Fruit fly (Drosophila melanogaster) whole organism, embryonic: ENCODE measurements around the gene MTPAP.

Experiments
- Antp ChIP-seq: fragments of 200-800 bp; sonication (Bioruptor generic); optimal IDR thresholded peaks from 3 replicates; lab custom pipeline; 2016; ENCODE audit warnings: missing biosample characterization, missing genetic modification characterization
- CG11696 ChIP-seq: fragments of 200-800 bp; sonication (Bioruptor generic); IDR thresholded peaks from 2 replicates; pipeline ENCODE4 v1.3.6; 2022; ENCODE audit warnings: missing biosample characterization, missing genetic modification characterization
- CG12299 ChIP-seq: fragments of 200-800 bp; sonication (Bioruptor generic); optimal IDR thresholded peaks from 2 replicates; lab custom pipeline; 2018; ENCODE audit warnings: missing biosample characterization, mild to moderate bottlenecking, missing genetic modification characterization
- Camta ChIP-seq: fragments of 200-800 bp; sonication (Bioruptor generic); optimal IDR thresholded peaks from 2 replicates; lab custom pipeline; 2016; ENCODE audit warnings: missing biosample characterization, missing genetic modification characterization
- Elba2 ChIP-seq: fragments of 200-800 bp; sonication (Bioruptor generic); optimal IDR thresholded peaks from 3 replicates; lab custom pipeline; 2016; ENCODE audit warnings: missing biosample characterization, missing genetic modification characterization
- Lpt ChIP-seq: fragments of >200 bp; optimal IDR thresholded peaks from 2 replicates; lab custom pipeline; 2018; ENCODE audit warnings: missing biosample characterization, missing genetic modification characterization
- MBD-R2 ChIP-seq: fragments of 200-800 bp; sonication (Bioruptor generic); IDR thresholded peaks from 2 replicates; pipeline ENCODE4 v1.3.6; 2022; ENCODE audit warnings: missing biosample characterization, missing genetic modification characterization
- al ChIP-seq: fragments of 200-800 bp; sonication (Bioruptor generic); IDR thresholded peaks from 2 replicates; pipeline ENCODE4 v1.3.6; 2022; ENCODE audit warnings: missing biosample characterization, missing genetic modification characterization
- fd3F ChIP-seq: fragments of 200-800 bp; sonication (Bioruptor generic); optimal IDR thresholded peaks from 2 replicates; lab custom pipeline; 2018; ENCODE audit warnings: missing biosample characterization, mild to moderate bottlenecking, missing genetic modification characterization, moderate library complexity
- gsb ChIP-seq: fragments of 200-800 bp; sonication (Bioruptor generic); IDR thresholded peaks from 2 replicates; pipeline ENCODE4 v1.3.6; 2022; ENCODE audit warnings: missing biosample characterization, missing genetic modification characterization
- tll ChIP-seq, 2 experiments: fragments of 200-800 bp in 1 of 2; fragments of >200 bp in 1 of 2; sonication (Bioruptor generic) in 1 of 2; optimal IDR thresholded peaks; 2 replicates each; lab custom pipeline; 2017 to 2019; ENCODE audit warnings: missing biosample characterization in 2 of 2, missing genetic modification characterization in 2 of 2, mild to moderate bottlenecking in 1 of 2, moderate library complexity in 1 of 2

- TF ChIP-seq Antp (GFP tag; lab: Kevin White, UChicago), result no peak
- no peak for TF ChIP-seq MBD-R2 (GFP tag; lab: Robert Waterston, UW)
- TF ChIP-seq fd3F (GFP tag; lab: Kevin White, UChicago), result no peak
- no peak for TF ChIP-seq tll (GFP tag; optimal IDR thresholded peaks at IDR 0.05; lab: Kevin White, UChicago)
- no peak for TF ChIP-seq Elba2 (GFP tag; lab: Kevin White, UChicago)
- TF ChIP-seq Camta (GFP tag; lab: Kevin White, UChicago), result no peak
- TF ChIP-seq gsb (GFP tag; lab: Robert Waterston, UW), result no peak
- TF ChIP-seq CG12299 (tag; lab: Kevin White, UChicago), result no peak
- TF ChIP-seq al (GFP tag; lab: Robert Waterston, UW), result no peak
- no peak for TF ChIP-seq CG11696 (GFP tag; lab: Robert Waterston, UW)
- no peak for TF ChIP-seq Lpt
Measured at dm6 chrX:1312510-1312909, 36.6 kb downstream of the MTPAP start.
